Fruit fly (Drosophila melanogaster): Measurements from ENCODE around the gene CG16756.

CG16756 gene

dm6 chrX:5419045-5419901, 8.0 kb upstream of the CG16756 start:
- TF ChIP-seq CG8301 (tag; optimal IDR thresholded peaks at IDR 0.05), result peak; percentile 61
- no peak for TF ChIP-seq Snoo (tag; optimal IDR thresholded peaks at IDR 0.05)
- TF ChIP-seq EcR (GFP tag; optimal IDR thresholded peaks at IDR 0.05), result no peak
- peak; percentile 64; the same call in 1 of the 3 replicates for TF ChIP-seq fd96Ca (GFP tag; IDR thresholded peaks at IDR 0.05)
- peak; percentile 53 for TF ChIP-seq Ets98B (GFP tag; IDR thresholded peaks at IDR 0.05)
- peak; percentile 8 for TF ChIP-seq CG17806 (tag; optimal IDR thresholded peaks at IDR 0.05)
- TF ChIP-seq CG32121 (GFP tag; IDR thresholded peaks at IDR 0.05), result peak; percentile 65
- TF ChIP-seq Pif1B (GFP tag; optimal IDR thresholded peaks at IDR 0.05), result peak; percentile 29
- TF ChIP-seq CG4496 (GFP tag; IDR thresholded peaks at IDR 0.05), result peak; percentile 69; the same call in 2 of the 3 replicates
- peak; percentile 37 for TF ChIP-seq CG15710 (tag; optimal IDR thresholded peaks at IDR 0.05)
- no peak for TF ChIP-seq gl (tag; optimal IDR thresholded peaks at IDR 0.05)
- TF ChIP-seq CG14655 (GFP tag; optimal IDR thresholded peaks at IDR 0.05), result no peak
- peak; percentile 27 for TF ChIP-seq CG9948 (tag; optimal IDR thresholded peaks at IDR 0.05)
- peak; percentile 40 for TF ChIP-seq Pif1A (GFP tag; optimal IDR thresholded peaks at IDR 0.05)
- TF ChIP-seq CG34367 (tag; optimal IDR thresholded peaks at IDR 0.05), result peak; percentile 8
- no peak for TF ChIP-seq CG13204 (GFP tag; optimal IDR thresholded peaks at IDR 0.05)
- TF ChIP-seq CG8159 (tag; optimal IDR thresholded peaks at IDR 0.05), result peak; percentile 32
- 0 out of 2 replicates have a peak, but pooled peaks have one; percentile 27 for TF ChIP-seq rn (GFP tag; IDR thresholded peaks at IDR 0.05)
- peak; percentile 42; the same call in 1 of the 2 replicates for TF ChIP-seq CG12605 (GFP tag; IDR thresholded peaks at IDR 0.05)

dm6 chrX:5419905-5420567, 7.3 kb upstream of the CG16756 start:
- no peak for TF ChIP-seq EcR (GFP tag; optimal IDR thresholded peaks at IDR 0.05)

- TF ChIP-seq CG4496 (GFP tag; IDR thresholded peaks at IDR 0.05), result 0 out of 3 replicates have a peak, but pooled peaks have one; percentile 46
- TF ChIP-seq fd96Ca (GFP tag; IDR thresholded peaks at IDR 0.05), result 0 out of 3 replicates have a peak, but pooled peaks have one; percentile 33
- TF ChIP-seq CG10348 (GFP tag; IDR thresholded peaks at IDR 0.05), result no peak
These were observed 6.7 kb upstream of the CG16756 start, which contains the start of gene spoon for dm6 chrX:5420568-5421019. Gene spoon, minus strand, starts transcription at chrX:5420867.

dm6 chrX:5421407-5422250, 5.7 kb upstream of the CG16756 start, which contains the start of gene Usp16-45:
Gene Usp16-45, plus strand, starts transcription at chrX:5421533.
- TF ChIP-seq Pif1B (GFP tag; optimal IDR thresholded peaks at IDR 0.05), result no peak
- no peak for TF ChIP-seq EcR (GFP tag; optimal IDR thresholded peaks at IDR 0.05)
- no peak for TF ChIP-seq fd96Ca (GFP tag; IDR thresholded peaks at IDR 0.05)
- no peak for TF ChIP-seq CG8159 (tag; optimal IDR thresholded peaks at IDR 0.05)
- no peak for TF ChIP-seq CG12605 (GFP tag; IDR thresholded peaks at IDR 0.05)
- no peak for TF ChIP-seq CG10348 (GFP tag; IDR thresholded peaks at IDR 0.05)
- no peak for TF ChIP-seq CG9948 (tag; optimal IDR thresholded peaks at IDR 0.05)
- TF ChIP-seq Ets98B (GFP tag; IDR thresholded peaks at IDR 0.05), result no peak
- TF ChIP-seq CG15710 (tag; optimal IDR thresholded peaks at IDR 0.05), result no peak
- no peak for TF ChIP-seq D1 (tag; optimal IDR thresholded peaks at IDR 0.05)
- no peak for TF ChIP-seq CG32121 (GFP tag; IDR thresholded peaks at IDR 0.05)
- TF ChIP-seq CG13204 (GFP tag; optimal IDR thresholded peaks at IDR 0.05), result no peak
- no peak for TF ChIP-seq CG34367 (tag; optimal IDR thresholded peaks at IDR 0.05)

- no peak for TF ChIP-seq CG4496 (GFP tag; IDR thresholded peaks at IDR 0.05)
- peak; percentile 93 for TF ChIP-seq EcR (GFP tag; optimal IDR thresholded peaks at IDR 0.05)
These were observed 5.1 kb upstream of the CG16756 start for dm6 chrX:5422251-5422551.

dm6 chrX:5428341-5429077, 1.2 kb downstream of the CG16756 start:
- TF ChIP-seq CG17806 (tag; optimal IDR thresholded peaks at IDR 0.05) (no peak), CG34367 (tag; optimal IDR thresholded peaks at IDR 0.05) (no peak), Ets98B (GFP tag; IDR thresholded peaks at IDR 0.05) (peak; percentile 27; the same call in 1 of the 2 replicates), CG32121 (GFP tag; IDR thresholded peaks at IDR 0.05) (no peak), Pif1A (GFP tag; optimal IDR thresholded peaks at IDR 0.05) (peak; percentile 21), CG12605 (GFP tag; IDR thresholded peaks at IDR 0.05) (0 out of 2 replicates have a peak, but pooled peaks have one; percentile 5), Pif1B (GFP tag; optimal IDR thresholded peaks at IDR 0.05) (peak; percentile 36), rn (GFP tag; IDR thresholded peaks at IDR 0.05) (no peak), CG8159 (tag; optimal IDR thresholded peaks at IDR 0.05) (no peak), CG8301 (tag; optimal IDR thresholded peaks at IDR 0.05) (no peak), Snoo (tag; optimal IDR thresholded peaks at IDR 0.05) (no peak), gl (tag; optimal IDR thresholded peaks at IDR 0.05) (no peak), CG13204 (GFP tag; optimal IDR thresholded peaks at IDR 0.05) (no peak), D1 (tag; optimal IDR thresholded peaks at IDR 0.05) (no peak), fd96Ca (GFP tag; IDR thresholded peaks at IDR 0.05) (no peak), CG10348 (GFP tag; IDR thresholded peaks at IDR 0.05) (no peak), EcR (GFP tag; optimal IDR thresholded peaks at IDR 0.05) (peak; percentile 35), CG15710 (tag; optimal IDR thresholded peaks at IDR 0.05) (no peak), CG14655 (GFP tag; optimal IDR thresholded peaks at IDR 0.05) (no peak), CG4496 (GFP tag; IDR thresholded peaks at IDR 0.05) (no peak), CG9948 (tag; optimal IDR thresholded peaks at IDR 0.05) (no peak)
